Worm (Caenorhabditis elegans): ENCODE results near the gene ets-6.

Gene ets-6

DNA sequence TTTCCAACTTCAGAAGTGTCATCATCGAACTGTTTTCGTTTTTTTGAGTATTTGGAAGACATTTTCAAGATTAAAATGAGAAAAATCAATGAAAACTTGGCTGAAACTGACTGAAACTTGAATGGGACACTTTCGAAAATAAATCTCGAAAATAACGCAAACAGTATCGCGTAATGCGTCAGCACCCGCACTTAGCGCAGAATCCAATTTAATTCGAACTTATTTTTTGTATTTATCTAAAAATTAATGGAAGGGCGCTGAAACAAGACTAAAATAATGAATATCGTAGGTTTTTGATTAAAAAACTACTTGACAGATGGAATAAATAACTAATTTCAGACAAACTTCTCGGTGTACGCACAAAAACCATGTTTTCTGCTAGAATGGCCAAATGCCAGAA, 4.8 kb downstream of the ets-6 start, which contains the start of the genes snu-66 and ints-9 (continued):
- TF ChIP-seq D1046.2 (GFP tag; IDR thresholded peaks at IDR 0.05) (no peak), vab-7 (GFP tag; IDR thresholded peaks at IDR 0.05) (no peak), dmd-9 (GFP tag; IDR thresholded peaks at IDR 0.05) (0 out of 2 replicates have a peak, but pooled peaks have one; percentile 48), lin-13 (GFP tag; optimal IDR thresholded peaks at IDR 0.05) (no peak), ceh-82 (tag; optimal IDR thresholded peaks at IDR 0.05) (no peak), mdt-29 (GFP tag; IDR thresholded peaks at IDR 0.05) (no peak), spr-3 (GFP tag; optimal IDR thresholded peaks at IDR 0.05) (no peak), egl-43 (GFP tag; IDR thresholded peaks at IDR 0.05) (no peak), ama-1 (optimal IDR thresholded peaks at IDR 0.05) (no peak), T26A8.4 (GFP tag; IDR thresholded peaks at IDR 0.05) (peak; percentile 21; the same call in 1 of the 2 replicates), lim-7 (GFP tag; IDR thresholded peaks at IDR 0.05) (no peak), nhr-237 (tag; optimal IDR thresholded peaks at IDR 0.05) (no peak), ceh-32 (tag; optimal IDR thresholded peaks at IDR 0.05; ENCODE audit: poor library complexity) (no peak), hmg-1.1 (GFP tag; IDR thresholded peaks at IDR 0.05) (0 out of 2 replicates have a peak, but pooled peaks have one; percentile 29), rbr-2 (tag; optimal IDR thresholded peaks at IDR 0.05) (peak; percentile 55), zag-1 (tag; optimal IDR thresholded peaks at IDR 0.05) (no peak), ZK546.5 (tag; optimal IDR thresholded peaks at IDR 0.05) (no peak), nhr-48 (tag; optimal IDR thresholded peaks at IDR 0.05) (peak; percentile 8), dpl-1 (GFP tag; optimal IDR thresholded peaks at IDR 0.05) (peak; percentile 78), tag-97 (GFP tag; IDR thresholded peaks at IDR 0.05) (no peak), F44E2.7 (GFP tag; IDR thresholded peaks at IDR 0.05) (no peak), madf-9 (GFP tag; conservative IDR thresholded peaks at IDR 0.05) (no peak), ztf-11 (tag; optimal IDR thresholded peaks at IDR 0.05) (no peak), R02D3.7 (tag; optimal IDR thresholded peaks at IDR 0.05) (no peak), Y105C5A.15 (GFP tag; IDR thresholded peaks at IDR 0.05) (no peak), ceh-62 (tag; optimal IDR thresholded peaks at IDR 0.05) (no peak), ces-1 (GFP tag; optimal IDR thresholded peaks at IDR 0.05) (no peak), T20F7.1 (GFP tag; optimal IDR thresholded peaks at IDR 0.05) (no peak), aly-2 (tag; optimal IDR thresholded peaks at IDR 0.05) (no peak), ztf-7 (tag; optimal IDR thresholded peaks at IDR 0.05) (no peak), mxl-2 (GFP tag; conservative IDR thresholded peaks at IDR 0.05) (no peak), zip-2 (tag; optimal IDR thresholded peaks at IDR 0.05) (no peak), nhr-11 (tag; optimal IDR thresholded peaks at IDR 0.05) (no peak), ctbp-1 (GFP tag; IDR thresholded peaks at IDR 0.05) (no peak), mdl-1 (tag; optimal IDR thresholded peaks at IDR 0.05) (no peak), F49E8.2 (tag; optimal IDR thresholded peaks at IDR 0.05; ENCODE audit: borderline replicate concordance) (no peak), aha-1 (tag) (no peak), daf-16 (GFP tag; optimal IDR thresholded peaks at IDR 0.05) (no peak), daf-16 (tag; optimal IDR thresholded peaks at IDR 0.05) (no peak), ceh-28 (tag; optimal IDR thresholded peaks at IDR 0.05) (no peak), hlh-30 (tag; optimal IDR thresholded peaks at IDR 0.05; ENCODE audit: insufficient read depth) (no peak), nhr-77 (tag; optimal IDR thresholded peaks at IDR 0.05) (no peak), lin-15B (tag; optimal IDR thresholded peaks at IDR 0.05) (no peak), dmd-6 (GFP tag; IDR thresholded peaks at IDR 0.05) (0 out of 2 replicates have a peak, but pooled peaks have one; percentile 21), sdz-12 (GFP tag; optimal IDR thresholded peaks at IDR 0.05) (no peak), pha-4 (GFP tag; IDR thresholded peaks at IDR 0.05) (no peak), pha-4 (tag; optimal IDR thresholded peaks at IDR 0.05) (no peak), lin-38 (GFP tag; IDR thresholded peaks at IDR 0.05) (peak; percentile 85), lir-3 (tag; optimal IDR thresholded peaks at IDR 0.05) (no peak), F37D6.2 (tag; optimal IDR thresholded peaks at IDR 0.05) (no peak), fos-1 (tag; optimal IDR thresholded peaks at IDR 0.05) (no peak), lsy-2 (tag; optimal IDR thresholded peaks at IDR 0.05) (peak in 1 of 2 experiments; percentile 86), nhr-10 (tag; optimal IDR thresholded peaks at IDR 0.05) (no peak), nhr-6 (tag; optimal IDR thresholded peaks at IDR 0.05) (no peak)
